Fruit fly (Drosophila melanogaster) whole organism, embryonic: ENCODE data around the gene Nxf3.

ENCODE experiments used
- Atf-2 ChIP-seq: fragments of 200-800 bp; sonication (Bioruptor generic); optimal IDR thresholded peaks from 2 replicates; lab custom pipeline; 2016; ENCODE audit warnings: missing biosample characterization, missing genetic modification characterization
- Bteb2 ChIP-seq: fragments of 200-800 bp; sonication (Bioruptor generic); optimal IDR thresholded peaks from 2 replicates; lab custom pipeline; 2016; ENCODE audit warnings: missing biosample characterization, missing genetic modification characterization
- CG10654 ChIP-seq: fragments of 200-800 bp; sonication (Bioruptor generic); optimal IDR thresholded peaks from 2 replicates; lab custom pipeline; 2016; ENCODE audit warnings: missing biosample characterization, missing genetic modification characterization
- CG13123 ChIP-seq: fragments of 200-800 bp; sonication (Bioruptor generic); optimal IDR thresholded peaks from 2 replicates; lab custom pipeline; 2016; ENCODE audit warnings: missing biosample characterization, missing genetic modification characterization
- CG13894 ChIP-seq: fragments of 200-800 bp; sonication (Bioruptor generic); optimal IDR thresholded peaks from 3 replicates; lab custom pipeline; 2018; ENCODE audit warnings: missing biosample characterization, mild to moderate bottlenecking, missing genetic modification characterization, moderate library complexity
- CG15073 ChIP-seq: fragments of 200-800 bp; sonication (Bioruptor generic); optimal IDR thresholded peaks from 2 replicates; lab custom pipeline; 2016; ENCODE audit warnings: missing biosample characterization, missing genetic modification characterization
- CG15479 ChIP-seq: fragments of 200-800 bp; sonication (Bioruptor generic); optimal IDR thresholded peaks from 3 replicates; lab custom pipeline; 2019; ENCODE audit warnings: missing biosample characterization, mild to moderate bottlenecking, missing genetic modification characterization, moderate library complexity
- CG15514 ChIP-seq: fragments of 200-800 bp; sonication (Bioruptor generic); optimal IDR thresholded peaks from 3 replicates; lab custom pipeline; 2017; ENCODE audit warnings: missing biosample characterization, missing genetic modification characterization, mild to moderate bottlenecking, moderate library complexity, missing genetic modification reagents
- CG17328 ChIP-seq: fragments of 200-800 bp; sonication (Bioruptor generic); IDR thresholded peaks from 2 replicates; pipeline ENCODE4 v1.3.6; 2022; ENCODE audit warnings: missing biosample characterization, missing genetic modification characterization
- CG18476 ChIP-seq: fragments of 200-800 bp; sonication (Bioruptor generic); optimal IDR thresholded peaks from 2 replicates; lab custom pipeline; 2016; ENCODE audit warnings: missing biosample characterization, mild to moderate bottlenecking, missing genetic modification characterization
- CG18599 ChIP-seq: fragments of 200-800 bp; sonication (Bioruptor generic); optimal IDR thresholded peaks from 3 replicates; lab custom pipeline; 2017; ENCODE audit warnings: missing biosample characterization, missing genetic modification characterization, mild to moderate bottlenecking, moderate library complexity, missing genetic modification reagents
- CG2199 ChIP-seq: fragments of 200-800 bp; sonication (Bioruptor generic); IDR thresholded peaks from 3 replicates; pipeline ENCODE4 v1.3.6; 2022; ENCODE audit warnings: missing biosample characterization, missing genetic modification characterization
- CG30020 ChIP-seq: fragments of 200-800 bp; optimal IDR thresholded peaks from 2 replicates; lab custom pipeline; 2019; ENCODE audit warnings: missing biosample characterization, mild to moderate bottlenecking, missing genetic modification characterization, moderate library complexity
- CG31365 ChIP-seq: fragments of 200-800 bp; sonication (Bioruptor generic); optimal IDR thresholded peaks from 2 replicates; lab custom pipeline; 2018; ENCODE audit warnings: missing biosample characterization, mild to moderate bottlenecking, missing genetic modification characterization
- CG31388 ChIP-seq: fragments of 200-800 bp; sonication (Bioruptor generic); optimal IDR thresholded peaks from 2 replicates; lab custom pipeline; 2016; ENCODE audit warnings: missing biosample characterization, missing genetic modification characterization
- CG4707 ChIP-seq: fragments of 200-800 bp; sonication (Bioruptor generic); optimal IDR thresholded peaks from 2 replicates; lab custom pipeline; 2018; ENCODE audit warnings: missing biosample characterization, mild to moderate bottlenecking, missing genetic modification characterization, moderate library complexity
- CG6689 ChIP-seq: fragments of 200-800 bp; sonication (Bioruptor generic); IDR thresholded peaks from 2 replicates; pipeline ENCODE4 v1.3.6; 2022; ENCODE audit warnings: missing biosample characterization, missing genetic modification characterization
- CG7271 ChIP-seq: fragments of 200-800 bp; sonication (Bioruptor generic); optimal IDR thresholded peaks from 2 replicates; lab custom pipeline; 2018; ENCODE audit warnings: missing biosample characterization, mild to moderate bottlenecking, missing genetic modification characterization, moderate library complexity
- CG7745 ChIP-seq: fragments of 200-800 bp; sonication (Bioruptor generic); optimal IDR thresholded peaks from 2 replicates; lab custom pipeline; 2018; ENCODE audit warnings: missing biosample characterization, mild to moderate bottlenecking, missing genetic modification characterization, moderate library complexity
- CG8359 ChIP-seq: fragments of 200-800 bp; sonication (Bioruptor generic); optimal IDR thresholded peaks from 2 replicates; lab custom pipeline; 2017; ENCODE audit warnings: missing biosample characterization, mild to moderate bottlenecking, missing genetic modification characterization, borderline replicate concordance
- Dfd ChIP-seq, 2 experiments: fragments of >200 bp; optimal IDR thresholded peaks; 2 replicates each; lab custom pipeline; 2017; ENCODE audit warnings: missing biosample characterization in 2 of 2, missing genetic modification characterization in 2 of 2
- Dip2 ChIP-seq: fragments of 200-800 bp; sonication (Bioruptor generic); IDR thresholded peaks from 2 replicates; pipeline ENCODE4 v1.3.6; 2022; ENCODE audit warnings: missing biosample characterization, missing genetic modification characterization
- Doc2 ChIP-seq: fragments of 200-800 bp; sonication (Bioruptor generic); IDR thresholded peaks from 2 replicates; pipeline ENCODE4 v1.3.6; 2022; ENCODE audit warnings: missing biosample characterization, missing genetic modification characterization
- Dref ChIP-seq: fragments of 200-800 bp; sonication (Bioruptor generic); IDR thresholded peaks from 2 replicates; pipeline ENCODE4 v1.3.6; 2022; ENCODE audit warnings: missing biosample characterization, missing genetic modification characterization
- Ets65A ChIP-seq: fragments of 200-800 bp; sonication (Bioruptor generic); peaks from one replicate; lab custom pipeline; 2016; ENCODE audit warnings: missing biosample characterization, missing genetic modification characterization
- Fer2 ChIP-seq: fragments of 200-800 bp; sonication (Bioruptor generic); optimal IDR thresholded peaks from 2 replicates; lab custom pipeline; 2018; ENCODE audit warnings: missing biosample characterization, mild to moderate bottlenecking, missing genetic modification characterization, moderate library complexity
- Hr51 ChIP-seq, 2 experiments: fragments of 200-800 bp; sonication (Bioruptor generic); optimal IDR thresholded peaks; 2 replicates in 1 of 2; 3 replicates in 1 of 2; lab custom pipeline; 2016 to 2018; ENCODE audit warnings: missing biosample characterization in 2 of 2, missing genetic modification characterization in 2 of 2, mild to moderate bottlenecking in 1 of 2, moderate library complexity in 1 of 2
- Hsf ChIP-seq: fragments of 200-800 bp; sonication (Bioruptor generic); optimal IDR thresholded peaks from 3 replicates; lab custom pipeline; 2016; ENCODE audit warnings: missing biosample characterization, missing genetic modification characterization
- Meics ChIP-seq: fragments of 200-800 bp; sonication (Bioruptor generic); optimal IDR thresholded peaks from 2 replicates; lab custom pipeline; 2017; ENCODE audit warnings: missing biosample characterization, mild to moderate bottlenecking, missing genetic modification characterization
- Nf-YB ChIP-seq: fragments of 200-800 bp; sonication (Bioruptor generic); optimal IDR thresholded peaks from 3 replicates; lab custom pipeline; 2019; ENCODE audit warnings: missing biosample characterization, mild to moderate bottlenecking, missing genetic modification characterization, moderate library complexity
- Oaz ChIP-seq: fragments of 200-800 bp; sonication (Bioruptor generic); IDR thresholded peaks from 2 replicates; pipeline ENCODE4 v1.3.6; 2022; ENCODE audit warnings: missing biosample characterization, missing genetic modification characterization
- Ptx1 ChIP-seq: fragments of 200-800 bp; sonication (Bioruptor generic); IDR thresholded peaks from 2 replicates; pipeline ENCODE4 v1.3.6; 2022; ENCODE audit warnings: missing biosample characterization, missing genetic modification characterization
- Ravus ChIP-seq: fragments of 200-800 bp; sonication (Bioruptor generic); IDR thresholded peaks from 2 replicates; pipeline ENCODE4 v1.3.6; 2022; ENCODE audit warnings: missing biosample characterization, missing genetic modification characterization
- Rx ChIP-seq: fragments of 200-800 bp; sonication (Bioruptor generic); IDR thresholded peaks from 2 replicates; pipeline ENCODE4 v1.3.6; 2022; ENCODE audit warnings: missing biosample characterization, missing genetic modification characterization
- Sry-β ChIP-seq: fragments of 200-800 bp; sonication (Bioruptor generic); optimal IDR thresholded peaks from 2 replicates; lab custom pipeline; 2018; ENCODE audit warnings: missing biosample characterization, mild to moderate bottlenecking, missing genetic modification characterization, moderate library complexity
- Vsx1 ChIP-seq: fragments of 200-800 bp; sonication (Bioruptor generic); optimal IDR thresholded peaks from 2 replicates; lab custom pipeline; 2017; ENCODE audit warnings: missing biosample characterization, mild to moderate bottlenecking, missing genetic modification characterization, missing genetic modification reagents
- aop ChIP-seq: fragments of 200-800 bp; sonication (Bioruptor generic); IDR thresholded peaks from 2 replicates; pipeline ENCODE4 v1.3.6; 2022; ENCODE audit warnings: missing biosample characterization, missing genetic modification characterization
- bbx ChIP-seq: fragments of 200-800 bp; sonication (Bioruptor generic); IDR thresholded peaks from 2 replicates; pipeline ENCODE4 v1.3.6; 2022; ENCODE audit warnings: missing biosample characterization, missing genetic modification characterization; ENCODE audit not compliant: partially characterized antibody
- chn ChIP-seq: fragments of 200-800 bp; sonication (Bioruptor generic); optimal IDR thresholded peaks from 2 replicates; lab custom pipeline; 2016; ENCODE audit warnings: missing biosample characterization, missing genetic modification characterization
- dm ChIP-seq: fragments of 200-800 bp; sonication (Bioruptor generic); optimal IDR thresholded peaks from 3 replicates; lab custom pipeline; 2016; ENCODE audit warnings: missing biosample characterization, missing genetic modification characterization
- dysf ChIP-seq: fragments of 200-800 bp; sonication (Bioruptor generic); IDR thresholded peaks from 3 replicates; pipeline ENCODE4 v1.3.6; 2022; ENCODE audit warnings: missing biosample characterization, missing genetic modification characterization
- her ChIP-seq: fragments of 200-800 bp; sonication (Bioruptor generic); optimal IDR thresholded peaks from 2 replicates; lab custom pipeline; 2016; ENCODE audit warnings: missing biosample characterization, missing genetic modification characterization
- odd ChIP-seq: fragments of 200-800 bp; sonication (Bioruptor generic); optimal IDR thresholded peaks from 2 replicates; lab custom pipeline; 2017; ENCODE audit warnings: missing biosample characterization, mild to moderate bottlenecking, missing genetic modification characterization
- pan ChIP-seq, 4 experiments: fragments of >200 bp in 3 of 4; fragments of 200-800 bp in 1 of 4; sonication (Bioruptor generic) in 1 of 4; optimal IDR thresholded peaks in 3 of 4; IDR thresholded peaks in 1 of 4; 2 replicates each; pipeline versions ENCODE4 v1.3.6 to Lab custom; 2017 to 2022; ENCODE audit warnings: missing biosample characterization in 2 of 4, missing genetic modification characterization in 2 of 4, mixed read lengths in 1 of 4
- pb ChIP-seq: fragments of 200-800 bp; sonication (Bioruptor generic); optimal IDR thresholded peaks from 3 replicates; lab custom pipeline; 2016; ENCODE audit warnings: missing biosample characterization, missing genetic modification characterization
- pho ChIP-seq: fragments of 200-800 bp; sonication (Bioruptor generic); optimal IDR thresholded peaks from 2 replicates; lab custom pipeline; 2016; ENCODE audit warnings: missing biosample characterization, missing genetic modification characterization
- rib ChIP-seq: fragments of 200-800 bp; sonication (Bioruptor generic); IDR thresholded peaks from 2 replicates; pipeline ENCODE4 v1.3.6; 2022; ENCODE audit warnings: missing biosample characterization, missing genetic modification characterization
- salm ChIP-seq: fragments of 200-800 bp; sonication (Bioruptor generic); optimal IDR thresholded peaks from 2 replicates; lab custom pipeline; 2018; ENCODE audit warnings: missing biosample characterization, mild to moderate bottlenecking, missing genetic modification characterization
- stwl ChIP-seq: fragments of 200-800 bp; sonication (Bioruptor generic); optimal IDR thresholded peaks from 3 replicates; lab custom pipeline; 2018; ENCODE audit warnings: missing biosample characterization, mild to moderate bottlenecking, missing genetic modification characterization, moderate library complexity
- tna ChIP-seq: fragments of 200-800 bp; sonication (Bioruptor generic); IDR thresholded peaks from 2 replicates; pipeline ENCODE4 v1.3.6; 2022; ENCODE audit warnings: missing biosample characterization, missing genetic modification characterization; ENCODE audit not compliant: partially characterized antibody

Nxf3 gene

DNA sequence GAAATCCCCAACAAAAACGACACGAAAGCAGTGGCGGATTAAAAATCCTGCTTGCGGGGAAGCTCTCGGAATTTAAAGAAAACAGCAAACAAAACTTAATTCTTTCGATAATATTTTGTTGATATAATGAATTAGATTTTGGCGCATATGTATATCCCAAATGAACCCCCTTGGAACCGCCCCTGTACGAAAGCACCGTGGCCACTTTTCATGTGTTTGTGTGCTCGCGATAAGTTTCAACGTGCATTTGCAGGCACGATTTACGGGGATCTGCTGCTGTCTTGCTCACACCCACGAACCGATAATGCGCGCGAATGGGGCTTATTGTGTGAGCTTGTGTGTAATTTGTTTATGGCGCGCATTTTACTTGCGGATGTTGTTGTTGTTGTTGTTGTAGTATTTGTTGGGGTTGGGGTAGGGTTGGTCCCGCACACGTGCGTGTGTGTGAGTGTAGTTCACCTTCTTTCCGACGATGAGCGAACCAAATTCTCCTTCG, 40.0 kb downstream of the Nxf3 start (continued):
- TF ChIP-seq Meics (peak; percentile 94), Oaz (GFP tag; lab: Robert Waterston, UW) (peak; percentile 94), Bteb2 (GFP tag; lab: Kevin White, UChicago) (peak; percentile 92), pan (optimal IDR thresholded peaks at IDR 0.05; lab: Kevin White, UChicago) (no peak), pan (GFP tag; optimal IDR thresholded peaks at IDR 0.05 in 1 of 2, IDR thresholded peaks at IDR 0.05 in 1 of 2) (peak in 1 of 2 experiments; percentile 97), salm (tag; lab: Kevin White, UChicago) (peak; percentile 91), Hsf (GFP tag; lab: Kevin White, UChicago) (peak; percentile 96), Ptx1 (GFP tag; lab: Robert Waterston, UW) (peak; percentile 91), CG17328 (GFP tag; lab: Robert Waterston, UW) (peak; percentile 97), CG31388 (GFP tag; lab: Kevin White, UChicago) (peak; percentile 91), CG4707 (GFP tag; lab: Kevin White, UChicago) (peak; percentile 84), Fer2 (peak; percentile 82), CG15479 (GFP tag; lab: Kevin White, UChicago) (no peak), bbx (peak; percentile 35; the same call in 1 of the 2 replicates), CG13894 (tag; lab: Kevin White, UChicago) (peak; percentile 88), CG2199 (GFP tag; lab: Robert Waterston, UW) (peak; percentile 98), CG8359 (GFP tag; lab: Kevin White, UChicago) (peak; percentile 82), CG6689 (peak; percentile 93), Dfd (GFP tag; optimal IDR thresholded peaks at IDR 0.05; lab: Kevin White, UChicago) (no peak), odd (GFP tag; lab: Kevin White, UChicago) (peak; percentile 90), CG18599 (peak; percentile 96), CG18476 (GFP tag; lab: Kevin White, UChicago) (peak; percentile 88), Nf-YB (peak; percentile 74), Rx (GFP tag; lab: Robert Waterston, UW) (peak; percentile 95), her (GFP tag; lab: Kevin White, UChicago) (peak; percentile 91), CG7271 (peak; percentile 21), Vsx1 (peak; percentile 89), Ravus (peak; percentile 83), dysf (GFP tag; lab: Robert Waterston, UW) (peak; percentile 95), CG15514 (GFP tag; lab: Kevin White, UChicago) (peak; percentile 91), Ets65A (GFP tag; lab: Kevin White, UChicago) (peak; percentile 99), rib (GFP tag; lab: Robert Waterston, UW) (peak; percentile 77), CG7745 (tag; lab: Kevin White, UChicago) (no peak), Sry-β (GFP tag; lab: Kevin White, UChicago) (peak; percentile 21), Hr51 (GFP tag; optimal IDR thresholded peaks at IDR 0.05; lab: Kevin White, UChicago) (peak; percentile 93 to 96), aop (GFP tag; lab: Robert Waterston, UW) (peak; percentile 94), tna (GFP tag; lab: Robert Waterston, UW) (no peak), Doc2 (peak; percentile 87), CG30020 (tag; lab: Kevin White, UChicago) (peak; percentile 69), Atf-2 (GFP tag; lab: Kevin White, UChicago) (peak; percentile 95), stwl (tag; lab: Kevin White, UChicago) (no peak), dm (GFP tag; lab: Kevin White, UChicago) (peak; percentile 94), Dip2 (no peak; the same call in 1 of the 2 replicates), pb (GFP tag; lab: Kevin White, UChicago) (peak; percentile 90), Dref (no peak), CG31365 (tag; lab: Kevin White, UChicago) (peak; percentile 82), CG15073 (GFP tag; lab: Kevin White, UChicago) (peak; percentile 75), CG10654 (GFP tag; lab: Kevin White, UChicago) (peak; percentile 94), pho (GFP tag; lab: Kevin White, UChicago) (peak; percentile 94), CG13123 (peak; percentile 90), chn (GFP tag; lab: Kevin White, UChicago) (peak; percentile 95)
